Worm (Caenorhabditis elegans) whole organism, L4 larva: ENCODE measurements around the gene srh-252.

Experiments used
- F44E2.7 ChIP-seq: fragments of 200-800 bp; sonication (Bioruptor generic); IDR thresholded peaks from 2 replicates; pipeline ENCODE4 v2.1.2; 2022; ENCODE audit warnings: missing genetic modification characterization, missing compliant biosample characterization
- F49E8.2 ChIP-seq: sonication (generic microtip); optimal IDR thresholded peaks from 2 replicates; lab custom pipeline; 2016; ENCODE audit warnings: missing compliant biosample characterization, mild to moderate bottlenecking, missing genetic modification characterization, borderline replicate concordance
- Y5F2A.4 ChIP-seq: fragments of 200-800 bp; sonication (Bioruptor generic); optimal IDR thresholded peaks from 2 replicates; lab custom pipeline; 2018; ENCODE audit warnings: mild to moderate bottlenecking, missing genetic modification characterization, missing compliant biosample characterization
- Y75B8A.6 ChIP-seq: fragments of 200-800 bp; sonication (Bioruptor generic); IDR thresholded peaks from 2 replicates; pipeline ENCODE4 v1.3.6; 2022; ENCODE audit warnings: missing genetic modification reagents, missing genetic modification characterization, missing compliant biosample characterization
- aha-1 ChIP-seq: fragments of 150-350 bp; peaks from one replicate; lab custom pipeline; 2014; ENCODE audit warnings: missing biosample characterization, missing genetic modification characterization
- arid-1 ChIP-seq: fragments of 200-800 bp; sonication (Bioruptor generic); conservative IDR thresholded peaks from 2 replicates; pipeline ENCODE4 v1.3.6; 2022; ENCODE audit warnings: missing genetic modification reagents, missing genetic modification characterization, missing compliant biosample characterization
- attf-4 ChIP-seq: sonication (generic microtip); optimal IDR thresholded peaks from 3 replicates; lab custom pipeline; 2017; ENCODE audit warnings: missing biosample characterization, missing genetic modification characterization
- daf-12 ChIP-seq: fragments of 150-350 bp; optimal IDR thresholded peaks from 2 replicates; lab custom pipeline; 2014; ENCODE audit warnings: missing biosample characterization, missing genetic modification reagents, missing genetic modification characterization
- daf-19 ChIP-seq: fragments of 200-800 bp; sonication (Bioruptor generic); conservative IDR thresholded peaks from 2 replicates; pipeline ENCODE4 v1.3.6; 2022; ENCODE audit warnings: missing genetic modification characterization, missing compliant biosample characterization
- dmd-6 ChIP-seq: fragments of 200-800 bp; sonication (Bioruptor generic); IDR thresholded peaks from 2 replicates; pipeline ENCODE4 v1.3.6; 2022; ENCODE audit warnings: missing genetic modification reagents, missing genetic modification characterization, missing compliant biosample characterization
- dpl-1 ChIP-seq: fragments of 150-350 bp; optimal IDR thresholded peaks from 2 replicates; lab custom pipeline; 2014; ENCODE audit warnings: missing biosample characterization, missing genetic modification reagents, missing genetic modification characterization
- dve-1 ChIP-seq: sonication (generic microtip); optimal IDR thresholded peaks from 2 replicates; lab custom pipeline; 2017; ENCODE audit warnings: antibody characterized with exemption, mild to moderate bottlenecking, missing genetic modification characterization, missing compliant biosample characterization; ENCODE audit not compliant: insufficient read depth
- egl-43 ChIP-seq: fragments of 200-800 bp; sonication (Bioruptor generic); IDR thresholded peaks from 2 replicates; pipeline ENCODE4 v1.3.6; 2022; ENCODE audit warnings: missing genetic modification reagents, missing genetic modification characterization, missing compliant biosample characterization
- fkh-10 ChIP-seq: fragments of 150-350 bp; optimal IDR thresholded peaks from 2 replicates; lab custom pipeline; 2014; ENCODE audit warnings: missing biosample characterization, missing genetic modification reagents, missing genetic modification characterization
- hmg-1.1 ChIP-seq: fragments of 200-800 bp; sonication (Bioruptor generic); IDR thresholded peaks from 2 replicates; pipeline ENCODE4 v1.3.6; 2022; ENCODE audit warnings: missing genetic modification reagents, missing genetic modification characterization, missing compliant biosample characterization
- lim-7 ChIP-seq: fragments of 200-800 bp; sonication (Bioruptor generic); IDR thresholded peaks from 2 replicates; pipeline ENCODE4 v1.3.6; 2022; ENCODE audit warnings: missing genetic modification characterization, missing compliant biosample characterization
- lin-15B ChIP-seq: fragments of 150-350 bp; sonication (generic microtip); optimal IDR thresholded peaks from 3 replicates; lab custom pipeline; 2014; ENCODE audit warnings: missing biosample characterization, missing genetic modification characterization
- madf-5 ChIP-seq, 2 experiments: fragments of 200-800 bp; sonication (Bioruptor generic); IDR thresholded peaks; 2 replicates each; pipeline ENCODE4 v1.3.6; 2022; ENCODE audit warnings: missing compliant biosample characterization in 2 of 2, missing genetic modification characterization in 2 of 2
- mdt-29 ChIP-seq: fragments of 200-800 bp; sonication (Bioruptor generic); IDR thresholded peaks from 2 replicates; pipeline ENCODE4 v1.3.6; 2022; ENCODE audit warnings: missing genetic modification reagents, missing genetic modification characterization, missing compliant biosample characterization
- nhr-10 ChIP-seq: fragments of 150-350 bp; optimal IDR thresholded peaks from 2 replicates; lab custom pipeline; 2014; ENCODE audit warnings: missing biosample characterization, missing genetic modification characterization
- nhr-102 ChIP-seq: sonication (generic microtip); optimal IDR thresholded peaks from 2 replicates; lab custom pipeline; 2016; ENCODE audit warnings: mild to moderate bottlenecking, missing genetic modification characterization, moderate library complexity, missing compliant biosample characterization
- nhr-42 ChIP-seq: fragments of 200-800 bp; sonication (Bioruptor generic); IDR thresholded peaks from 2 replicates; pipeline ENCODE4 v1.3.6; 2022; ENCODE audit warnings: missing genetic modification characterization, missing compliant biosample characterization
- nhr-6 ChIP-seq: fragments of 150-350 bp; optimal IDR thresholded peaks from 2 replicates; lab custom pipeline; 2014; ENCODE audit warnings: missing biosample characterization, missing genetic modification characterization
- nhr-77 ChIP-seq: fragments of 150-350 bp; optimal IDR thresholded peaks from 2 replicates; lab custom pipeline; 2014; ENCODE audit warnings: missing biosample characterization, missing genetic modification characterization
- php-3 ChIP-seq: fragments of 200-800 bp; sonication (Bioruptor generic); IDR thresholded peaks from 2 replicates; pipeline ENCODE4 v1.3.6; 2022; ENCODE audit warnings: missing genetic modification reagents, missing genetic modification characterization, missing compliant biosample characterization
- set-16 ChIP-seq: fragments of 200-800 bp; sonication (Bioruptor generic); IDR thresholded peaks from 2 replicates; pipeline ENCODE4 v1.3.6; 2022; ENCODE audit warnings: missing genetic modification reagents, missing genetic modification characterization, missing compliant biosample characterization
- spr-1 ChIP-seq: sonication (generic microtip); optimal IDR thresholded peaks from 2 replicates; lab custom pipeline; 2016; ENCODE audit warnings: mild to moderate bottlenecking, missing genetic modification characterization, missing compliant biosample characterization
- unc-62 ChIP-seq, 3 experiments: fragments of 150-350 bp in 1 of 3; sonication (generic microtip); optimal IDR thresholded peaks in 2 of 3; peaks in 1 of 3; 1 replicate in 1 of 3; 2 replicates in 2 of 3; lab custom pipeline; 2014 to 2017; ENCODE audit warnings: missing biosample characterization in 3 of 3, missing genetic modification characterization in 3 of 3, missing genetic modification reagents in 3 of 3, missing genotype in 1 of 3
- zip-11 ChIP-seq: fragments of 200-800 bp; sonication (Bioruptor generic); IDR thresholded peaks from 2 replicates; pipeline ENCODE4 v1.3.6; 2022; ENCODE audit warnings: missing genetic modification characterization, missing compliant biosample characterization
- ztf-7 ChIP-seq: fragments of 150-350 bp; optimal IDR thresholded peaks from 2 replicates; lab custom pipeline; 2014; ENCODE audit warnings: missing biosample characterization, missing genetic modification characterization

srh-252 gene

ce11 chrV:17220345-17220744, 2.9 kb downstream of the srh-252 start, which contains the start of gene srh-109:
Gene srh-109, minus strand, starts transcription at chrV:17220445.
- TF ChIP-seq dve-1 (tag; lab: Kevin White, UChicago) (no peak), dpl-1 (GFP tag; lab: Kevin White, UChicago) (no peak), unc-62 (GFP tag; optimal IDR thresholded peaks at IDR 0.05 in 1 of 2; lab: Kevin White, UChicago) (no peak), unc-62 (tag; optimal IDR thresholded peaks at IDR 0.05; lab: Kevin White, UChicago) (no peak), Y75B8A.6 (no peak)

ce11 chrV:17217690-17218089, 5.5 kb downstream of the srh-252 start, which contains the start of gene srbc-62:
Gene srbc-62, plus strand, starts transcription at chrV:17217990.
- TF ChIP-seq nhr-42 (GFP tag; lab: Robert Waterston, UW), result no peak
- TF ChIP-seq nhr-77 (tag; lab: Kevin White, UChicago), result no peak
- no peak for TF ChIP-seq attf-4 (tag; lab: Kevin White, UChicago)
- TF ChIP-seq lin-15B (tag; lab: Kevin White, UChicago), result no peak
- no peak for TF ChIP-seq F49E8.2
- TF ChIP-seq arid-1 (GFP tag; lab: Robert Waterston, UW), result no peak
- no peak for TF ChIP-seq mdt-29 (GFP tag; lab: Robert Waterston, UW)
- no peak for TF ChIP-seq F44E2.7 (GFP tag; lab: Robert Waterston, UW)
- TF ChIP-seq zip-11 (GFP tag; lab: Robert Waterston, UW), result no peak
- TF ChIP-seq nhr-10 (tag; lab: Kevin White, UChicago), result no peak
- TF ChIP-seq lim-7 (GFP tag; lab: Robert Waterston, UW), result no peak
- no peak for TF ChIP-seq fkh-10 (GFP tag; lab: Kevin White, UChicago)
- TF ChIP-seq nhr-6 (tag; lab: Kevin White, UChicago), result no peak
- TF ChIP-seq aha-1, result no peak
- TF ChIP-seq Y75B8A.6, result no peak

DNA sequence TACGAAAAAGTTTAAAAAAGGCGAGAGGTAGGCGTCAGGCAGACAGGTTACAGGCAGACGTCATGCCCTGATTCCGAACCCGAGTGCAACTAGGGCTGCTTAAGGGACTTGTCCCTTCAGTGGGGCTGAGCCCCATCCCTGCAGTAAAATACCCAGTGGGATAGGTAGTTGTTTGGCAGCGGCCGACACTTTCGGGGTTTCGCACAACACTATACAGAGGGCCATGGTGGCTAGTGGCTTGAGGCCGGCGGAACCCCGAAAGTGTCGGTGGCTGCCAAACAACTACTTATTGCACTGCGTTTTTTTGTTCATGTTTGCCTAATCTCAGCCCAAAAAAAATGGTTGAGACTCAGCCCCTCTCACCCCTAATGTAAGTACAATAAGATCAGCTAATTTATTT, 7.6 kb downstream of the srh-252 start:
- TF ChIP-seq daf-12 (tag; lab: Kevin White, UChicago) (no peak), madf-5 (GFP tag; IDR thresholded peaks at IDR 0.05; lab: Robert Waterston, UW) (0 out of 4 replicates have a peak, but pooled peaks of 1 of the 2 experiments have one; percentile 12)

- no peak for TF ChIP-seq dmd-6 (GFP tag; lab: Robert Waterston, UW)
- no peak for TF ChIP-seq F44E2.7 (GFP tag; lab: Robert Waterston, UW)
- no peak for TF ChIP-seq spr-1 (tag; lab: Kevin White, UChicago)
Observed at ce11 chrV:17212743-17213142, 10.5 kb downstream of the srh-252 start, which contains the start of gene srh-113. Gene srh-113, plus strand, starts transcription at chrV:17213043.

DNA sequence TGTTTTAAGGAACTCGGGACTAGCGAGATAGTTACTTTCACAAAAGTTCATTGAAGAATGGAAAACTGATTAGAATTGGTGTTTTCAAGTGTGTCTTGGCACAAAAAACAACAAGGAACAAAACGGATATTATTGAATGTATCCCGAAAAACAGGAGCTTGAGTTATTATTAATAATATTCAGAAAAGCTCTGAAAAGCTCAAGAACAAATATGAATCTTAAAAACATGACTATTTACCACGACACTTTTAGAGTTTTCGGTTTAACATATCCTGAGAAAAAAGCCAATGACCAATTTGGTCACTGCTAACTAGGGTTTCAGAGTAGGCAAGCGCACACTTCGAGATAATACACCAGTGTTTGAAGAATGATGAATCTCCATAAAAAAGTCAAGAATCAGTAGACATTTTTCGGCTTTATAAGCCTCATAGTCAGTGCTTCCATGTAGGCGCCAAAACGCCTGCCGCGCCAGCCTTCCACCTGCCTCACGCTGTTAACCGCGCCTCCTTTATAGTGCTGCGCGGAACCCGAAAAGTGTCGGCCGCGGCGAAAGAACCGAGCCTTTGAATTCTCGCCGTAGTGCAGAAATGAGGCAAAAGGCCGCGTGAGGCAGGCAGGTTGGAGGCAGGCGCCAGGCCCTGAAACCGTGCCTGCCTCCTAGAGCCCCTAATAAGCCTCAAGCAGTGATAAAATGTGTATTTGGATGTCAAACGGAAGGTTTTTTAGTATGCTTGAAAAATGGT, 11.0 kb downstream of the srh-252 start, which contains the start of gene srh-236:
Gene srh-236, minus strand, starts transcription at position 51 of the 743 bp plus-strand sequence.
- TF ChIP-seq set-16 (peak; percentile 86), ztf-7 (tag; lab: Kevin White, UChicago) (no peak), nhr-102 (no peak), daf-19 (no peak), hmg-1.1 (GFP tag; lab: Robert Waterston, UW) (no peak)

DNA sequence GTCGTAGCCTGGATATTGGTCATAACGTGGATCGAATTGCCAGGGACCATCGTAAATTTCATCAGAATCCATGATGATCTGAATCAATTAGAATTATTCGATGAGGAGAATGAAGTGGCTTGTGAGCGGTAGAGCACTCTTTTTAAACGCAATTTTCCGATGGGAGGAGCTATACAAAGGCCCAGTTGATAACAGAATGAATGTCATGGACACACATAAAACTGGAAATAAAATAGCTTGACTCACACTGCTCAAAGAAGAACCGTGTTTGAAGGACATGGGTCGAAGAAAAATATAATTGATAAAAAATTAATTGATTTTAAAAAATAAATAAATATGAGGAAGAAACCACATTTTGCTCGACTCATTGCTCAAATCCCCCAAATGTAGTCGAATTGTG, 15.2 kb downstream of the srh-252 start, which contains the start of gene Y68A4A.13:
Gene Y68A4A.13, minus strand, starts transcription at position 101 of the 400 bp plus-strand sequence.
- TF ChIP-seq egl-43 (GFP tag; lab: Robert Waterston, UW) (no peak), aha-1 (peak; percentile 44)

DNA sequence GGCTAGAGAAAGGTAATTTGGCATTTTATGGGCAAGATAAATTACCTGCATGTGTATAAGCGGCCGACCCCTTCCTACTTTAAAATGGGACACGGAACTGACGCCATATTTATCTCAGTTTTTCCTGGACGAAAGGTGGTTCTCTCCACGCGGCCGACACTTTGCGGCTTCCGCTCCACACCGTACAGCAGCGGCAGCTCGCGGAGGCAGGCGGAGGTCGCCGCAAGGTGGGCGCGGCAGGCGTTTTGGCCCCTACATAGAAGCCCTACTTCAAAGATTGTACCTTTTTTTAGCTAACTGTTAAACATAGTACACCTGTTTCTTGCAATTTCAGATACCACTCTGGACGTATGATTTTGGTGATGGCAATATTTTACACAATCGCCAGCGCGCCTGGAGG, 16.7 kb downstream of the srh-252 start:
- no peak for TF ChIP-seq spr-1 (tag; lab: Kevin White, UChicago)
- no peak for TF ChIP-seq php-3 (GFP tag; lab: Robert Waterston, UW)
- TF ChIP-seq set-16, result peak; percentile 92
- TF ChIP-seq Y5F2A.4 (GFP tag; lab: Kevin White, UChicago), result no peak
